Fruit fly (Drosophila melanogaster) whole organism, embryonic: ENCODE data around the gene SecS.

Experiments used
- Ada2b ChIP-seq: fragments of 200-800 bp; sonication (Bioruptor generic); IDR thresholded peaks from 2 replicates; pipeline ENCODE4 v1.3.6; 2022; ENCODE audit warnings: missing biosample characterization, missing genetic modification characterization
- Atf-2 ChIP-seq: fragments of 200-800 bp; sonication (Bioruptor generic); optimal IDR thresholded peaks from 2 replicates; lab custom pipeline; 2016; ENCODE audit warnings: missing biosample characterization, missing genetic modification characterization
- Bdp1 ChIP-seq: fragments of 200-800 bp; sonication (Bioruptor generic); optimal IDR thresholded peaks from 3 replicates; lab custom pipeline; 2016; ENCODE audit warnings: missing biosample characterization, missing genetic modification characterization
- C15 ChIP-seq: fragments of 200-800 bp; sonication (Bioruptor generic); IDR thresholded peaks from 3 replicates; pipeline ENCODE4 v1.3.6; 2022; ENCODE audit warnings: missing biosample characterization, missing genetic modification characterization
- CG12155 ChIP-seq: fragments of 200-800 bp; sonication (Bioruptor generic); optimal IDR thresholded peaks from 3 replicates; lab custom pipeline; 2016; ENCODE audit warnings: missing biosample characterization, missing genetic modification characterization
- CG12744 ChIP-seq: fragments of 200-800 bp; sonication (Bioruptor generic); optimal IDR thresholded peaks from 2 replicates; lab custom pipeline; 2016; ENCODE audit warnings: missing biosample characterization, missing genetic modification characterization
- CG13775 ChIP-seq: fragments of 200-800 bp; sonication (Bioruptor generic); optimal IDR thresholded peaks from 3 replicates; lab custom pipeline; 2017; ENCODE audit warnings: missing biosample characterization, mild to moderate bottlenecking, missing genetic modification characterization
- CG14710 ChIP-seq: fragments of 200-800 bp; sonication (Bioruptor generic); optimal IDR thresholded peaks from 3 replicates; lab custom pipeline; 2019; ENCODE audit warnings: missing biosample characterization, mild to moderate bottlenecking, missing genetic modification characterization, moderate library complexity
- CG16779 ChIP-seq: fragments of 200-800 bp; sonication (Bioruptor generic); IDR thresholded peaks from 2 replicates; pipeline ENCODE4 v1.3.6; 2022; ENCODE audit warnings: missing biosample characterization, missing genetic modification characterization
- CG18476 ChIP-seq: fragments of 200-800 bp; sonication (Bioruptor generic); optimal IDR thresholded peaks from 2 replicates; lab custom pipeline; 2016; ENCODE audit warnings: missing biosample characterization, mild to moderate bottlenecking, missing genetic modification characterization
- CG2129 ChIP-seq: fragments of 200-800 bp; sonication (Bioruptor generic); IDR thresholded peaks from 2 replicates; pipeline ENCODE4 v1.3.6; 2022; ENCODE audit warnings: missing biosample characterization, missing genetic modification characterization; ENCODE audit not compliant: partially characterized antibody
- CG30020 ChIP-seq: fragments of 200-800 bp; optimal IDR thresholded peaks from 2 replicates; lab custom pipeline; 2019; ENCODE audit warnings: missing biosample characterization, mild to moderate bottlenecking, missing genetic modification characterization, moderate library complexity
- CG3407 ChIP-seq: fragments of 200-800 bp; sonication (Bioruptor generic); optimal IDR thresholded peaks from 2 replicates; lab custom pipeline; 2018; ENCODE audit warnings: missing biosample characterization, mild to moderate bottlenecking, missing genetic modification characterization
- CG5180 ChIP-seq: fragments of 200-800 bp; sonication (Bioruptor generic); optimal IDR thresholded peaks from 3 replicates; lab custom pipeline; 2017; ENCODE audit warnings: missing biosample characterization, missing genetic modification characterization, mild to moderate bottlenecking, moderate library complexity, missing genetic modification reagents
- CG6175 ChIP-seq: fragments of 200-800 bp; sonication (Bioruptor generic); IDR thresholded peaks from 3 replicates; pipeline ENCODE4 v1.3.6; 2022; ENCODE audit warnings: missing biosample characterization, missing genetic modification characterization
- CG6813 ChIP-seq: fragments of 200-800 bp; sonication (Bioruptor generic); optimal IDR thresholded peaks from 2 replicates; lab custom pipeline; 2017; ENCODE audit warnings: missing biosample characterization, missing genetic modification characterization, mild to moderate bottlenecking, moderate library complexity, missing genetic modification reagents
- CG8359 ChIP-seq: fragments of 200-800 bp; sonication (Bioruptor generic); optimal IDR thresholded peaks from 2 replicates; lab custom pipeline; 2017; ENCODE audit warnings: missing biosample characterization, mild to moderate bottlenecking, missing genetic modification characterization, borderline replicate concordance
- CG8388 ChIP-seq: fragments of 200-800 bp; sonication (Bioruptor generic); optimal IDR thresholded peaks from 2 replicates; lab custom pipeline; 2019; ENCODE audit warnings: missing biosample characterization, mild to moderate bottlenecking, missing genetic modification characterization, moderate library complexity
- CG9437 ChIP-seq: fragments of 200-800 bp; sonication (Bioruptor generic); optimal IDR thresholded peaks from 2 replicates; lab custom pipeline; 2018; ENCODE audit warnings: missing biosample characterization, mild to moderate bottlenecking, missing genetic modification characterization
- D19B ChIP-seq: fragments of 200-800 bp; sonication (Bioruptor generic); optimal IDR thresholded peaks from 2 replicates; lab custom pipeline; 2017; ENCODE audit warnings: missing biosample characterization, mild to moderate bottlenecking, missing genetic modification characterization
- Doc3 ChIP-seq: fragments of 200-800 bp; sonication (Bioruptor generic); IDR thresholded peaks from 3 replicates; pipeline ENCODE4 v1.3.6; 2022; ENCODE audit warnings: missing biosample characterization, missing genetic modification characterization; ENCODE audit not compliant: partially characterized antibody
- E2f2 ChIP-seq: fragments of 200-800 bp; sonication (Bioruptor generic); IDR thresholded peaks from 2 replicates; pipeline ENCODE4 v1.3.6; 2022; ENCODE audit warnings: missing biosample characterization, missing genetic modification characterization
- Fer1 ChIP-seq: fragments of 200-800 bp; sonication (Bioruptor generic); optimal IDR thresholded peaks from 2 replicates; lab custom pipeline; 2017; ENCODE audit warnings: missing biosample characterization, mild to moderate bottlenecking, missing genetic modification characterization
- HLHmδ ChIP-seq: fragments of 200-800 bp; sonication (Bioruptor generic); optimal IDR thresholded peaks from 2 replicates; lab custom pipeline; 2018; ENCODE audit warnings: missing biosample characterization, mild to moderate bottlenecking, missing genetic modification characterization, moderate library complexity
- Kr ChIP-seq: fragments of 200-800 bp; sonication (Bioruptor generic); optimal IDR thresholded peaks from 2 replicates; lab custom pipeline; 2017; ENCODE audit warnings: missing biosample characterization, mild to moderate bottlenecking, missing genetic modification characterization
- Max ChIP-seq: fragments of 200-800 bp; sonication (Bioruptor generic); optimal IDR thresholded peaks from 2 replicates; lab custom pipeline; 2016; ENCODE audit warnings: missing biosample characterization, mild to moderate bottlenecking, missing genetic modification characterization
- Nf-YB ChIP-seq: fragments of 200-800 bp; sonication (Bioruptor generic); optimal IDR thresholded peaks from 3 replicates; lab custom pipeline; 2019; ENCODE audit warnings: missing biosample characterization, mild to moderate bottlenecking, missing genetic modification characterization, moderate library complexity
- Nf-YC ChIP-seq: fragments of 200-800 bp; optimal IDR thresholded peaks from 3 replicates; lab custom pipeline; 2019; ENCODE audit warnings: missing biosample characterization, mild to moderate bottlenecking, missing genetic modification characterization, moderate library complexity
- Optix ChIP-seq: fragments of 200-800 bp; sonication (Bioruptor generic); IDR thresholded peaks from 3 replicates; pipeline ENCODE4 v1.3.6; 2022; ENCODE audit warnings: missing biosample characterization, missing genetic modification characterization
- Usf ChIP-seq: fragments of 200-800 bp; sonication (Bioruptor generic); optimal IDR thresholded peaks from 2 replicates; lab custom pipeline; 2017; ENCODE audit warnings: missing genotype, missing biosample characterization, missing genetic modification characterization
- ac ChIP-seq: fragments of 200-800 bp; sonication (Bioruptor generic); optimal IDR thresholded peaks from 3 replicates; lab custom pipeline; 2017; ENCODE audit warnings: missing biosample characterization, mild to moderate bottlenecking, missing genetic modification characterization
- bsh ChIP-seq, 2 experiments: fragments of 200-800 bp; sonication (Bioruptor generic); optimal IDR thresholded peaks; 2 replicates each; lab custom pipeline; 2017 to 2018; ENCODE audit warnings: mild to moderate bottlenecking in 2 of 2, missing biosample characterization in 2 of 2, missing genetic modification characterization in 2 of 2, moderate library complexity in 1 of 2
- dimm ChIP-seq: fragments of 200-800 bp; sonication (Bioruptor generic); IDR thresholded peaks from 2 replicates; pipeline ENCODE4 v1.3.6; 2022; ENCODE audit warnings: missing biosample characterization, missing genetic modification characterization
- disco-r ChIP-seq: fragments of 200-800 bp; sonication (Bioruptor generic); optimal IDR thresholded peaks from 2 replicates; lab custom pipeline; 2016; ENCODE audit warnings: missing biosample characterization, missing genetic modification characterization
- dysf ChIP-seq: fragments of 200-800 bp; sonication (Bioruptor generic); IDR thresholded peaks from 3 replicates; pipeline ENCODE4 v1.3.6; 2022; ENCODE audit warnings: missing biosample characterization, missing genetic modification characterization
- fd3F ChIP-seq: fragments of 200-800 bp; sonication (Bioruptor generic); optimal IDR thresholded peaks from 2 replicates; lab custom pipeline; 2018; ENCODE audit warnings: missing biosample characterization, mild to moderate bottlenecking, missing genetic modification characterization, moderate library complexity
- fd64A ChIP-seq: fragments of 200-800 bp; sonication (Bioruptor generic); optimal IDR thresholded peaks from 3 replicates; lab custom pipeline; 2018; ENCODE audit warnings: missing biosample characterization, mild to moderate bottlenecking, missing genetic modification characterization
- insv ChIP-seq, 2 experiments: fragments of 200-800 bp; sonication (Bioruptor generic); optimal IDR thresholded peaks; 3 replicates each; lab custom pipeline; 2016 to 2018; ENCODE audit warnings: missing biosample characterization in 2 of 2, missing genetic modification characterization in 2 of 2
- lilli ChIP-seq: fragments of 200-800 bp; sonication (Bioruptor generic); optimal IDR thresholded peaks from 3 replicates; lab custom pipeline; 2016; ENCODE audit warnings: missing biosample characterization, missing genetic modification characterization
- lov ChIP-seq, 2 experiments: fragments of 200-800 bp in 1 of 2; fragments of >200 bp in 1 of 2; sonication (Bioruptor generic) in 1 of 2; IDR thresholded peaks in 1 of 2; optimal IDR thresholded peaks in 1 of 2; 2 replicates in 1 of 2; 3 replicates in 1 of 2; pipeline versions ENCODE4 v1.3.6 to Lab custom; 2017 to 2022; ENCODE audit warnings: missing biosample characterization in 1 of 2, missing genetic modification characterization in 1 of 2
- mam ChIP-seq: fragments of 200-800 bp; sonication (Bioruptor generic); optimal IDR thresholded peaks from 3 replicates; lab custom pipeline; 2016; ENCODE audit warnings: missing biosample characterization, missing genetic modification characterization
- nerfin-2 ChIP-seq: fragments of 200-800 bp; sonication (Bioruptor generic); IDR thresholded peaks from 2 replicates; pipeline ENCODE4 v1.3.6; 2022; ENCODE audit warnings: missing biosample characterization, missing genetic modification characterization; ENCODE audit not compliant: partially characterized antibody
- run ChIP-seq: fragments of 200-800 bp; sonication (Bioruptor generic); optimal IDR thresholded peaks from 3 replicates; lab custom pipeline; 2018; ENCODE audit warnings: missing biosample characterization, mild to moderate bottlenecking, missing genetic modification characterization
- salm ChIP-seq: fragments of 200-800 bp; sonication (Bioruptor generic); optimal IDR thresholded peaks from 2 replicates; lab custom pipeline; 2018; ENCODE audit warnings: missing biosample characterization, mild to moderate bottlenecking, missing genetic modification characterization
- sens-2 ChIP-seq: fragments of 200-800 bp; sonication (Bioruptor generic); IDR thresholded peaks from 2 replicates; pipeline ENCODE4 v1.3.6; 2022; ENCODE audit warnings: missing biosample characterization, missing genetic modification characterization
- tin ChIP-seq: fragments of 200-800 bp; sonication (Bioruptor generic); optimal IDR thresholded peaks from 3 replicates; lab custom pipeline; 2016; ENCODE audit warnings: missing biosample characterization, missing genetic modification characterization
- trem ChIP-seq: fragments of 200-800 bp; optimal IDR thresholded peaks from 3 replicates; lab custom pipeline; 2019; ENCODE audit warnings: missing biosample characterization, mild to moderate bottlenecking, missing genetic modification characterization, moderate library complexity

Gene SecS

dm6 chr3R:5600361-5601043 lies 731 bp upstream of the SecS start (continued):
- no peak for TF ChIP-seq Atf-2
- TF ChIP-seq CG6813 = no peak
- no peak for TF ChIP-seq disco-r (GFP tag; lab: Kevin White, UChicago)
- TF ChIP-seq, all 482 proteins: peak for 84

- peak; percentile 57 for TF ChIP-seq CG8388 (GFP tag; lab: Kevin White, UChicago)
- TF ChIP-seq CG16779 = no peak
- TF ChIP-seq CG14710 (tag; lab: Kevin White, UChicago) = peak; percentile 88
- peak; percentile 49 for TF ChIP-seq Ada2b (GFP tag; lab: Robert Waterston, UW)
- peak; percentile 76 for TF ChIP-seq dysf
- peak; percentile 58 for TF ChIP-seq tin
- no peak for TF ChIP-seq sens-2
- TF ChIP-seq Doc3 (GFP tag; lab: Robert Waterston, UW) = no peak
- TF ChIP-seq CG12744 (GFP tag; lab: Kevin White, UChicago) = peak; percentile 32
- TF ChIP-seq Optix (GFP tag; lab: Robert Waterston, UW) = 0 out of 3 replicates have a peak, but pooled peaks have one; percentile 45
- TF ChIP-seq lov (optimal IDR thresholded peaks at IDR 0.05; lab: Kevin White, UChicago) = no peak
- TF ChIP-seq lov (GFP tag; IDR thresholded peaks at IDR 0.05; lab: Robert Waterston, UW) = 0 out of 3 replicates have a peak, but pooled peaks have one; percentile 50
- TF ChIP-seq CG5180 (GFP tag; lab: Kevin White, UChicago) = no peak
- no peak for TF ChIP-seq HLHmδ
- TF ChIP-seq CG2129 = no peak
- no peak for TF ChIP-seq nerfin-2
- no peak for TF ChIP-seq fd64A
- TF ChIP-seq CG30020 (tag; lab: Kevin White, UChicago) = peak; percentile 94
- TF ChIP-seq E2f2 (GFP tag; lab: Robert Waterston, UW) = peak; percentile 84
- TF ChIP-seq Bdp1 (GFP tag; lab: Kevin White, UChicago) = peak; percentile 32
- peak; percentile 76 for TF ChIP-seq lilli (GFP tag; lab: Kevin White, UChicago)
- TF ChIP-seq insv (GFP tag; optimal IDR thresholded peaks at IDR 0.05; lab: Kevin White, UChicago) = peak in 1 of 2 experiments; percentile 77
- peak; percentile 25 for TF ChIP-seq fd3F (GFP tag; lab: Kevin White, UChicago)
- no peak for TF ChIP-seq C15 (GFP tag; lab: Robert Waterston, UW)
- TF ChIP-seq salm (tag; lab: Kevin White, UChicago) = no peak
- TF ChIP-seq Nf-YB (GFP tag; lab: Kevin White, UChicago) = peak; percentile 33
- peak; percentile 44 for TF ChIP-seq mam (GFP tag; lab: Kevin White, UChicago)
- TF ChIP-seq Max (GFP tag; lab: Kevin White, UChicago) = peak; percentile 57
- peak; percentile 63 for TF ChIP-seq CG12155 (GFP tag; lab: Kevin White, UChicago)
- TF ChIP-seq D19B (GFP tag; lab: Kevin White, UChicago) = no peak
- TF ChIP-seq dimm (GFP tag; lab: Robert Waterston, UW) = no peak
- TF ChIP-seq ac (GFP tag; lab: Kevin White, UChicago) = no peak
- no peak for TF ChIP-seq CG6175 (GFP tag; lab: Robert Waterston, UW)
- peak; percentile 46 for TF ChIP-seq CG9437 (GFP tag; lab: Kevin White, UChicago)
- no peak for TF ChIP-seq Kr
- TF ChIP-seq Fer1 = peak; percentile 68
- peak; percentile 50 for TF ChIP-seq CG18476 (GFP tag; lab: Kevin White, UChicago)
- no peak for TF ChIP-seq CG3407 (GFP tag; lab: Kevin White, UChicago)
- peak; percentile 82 for TF ChIP-seq trem (tag; lab: Kevin White, UChicago)
- TF ChIP-seq CG8359 (GFP tag; lab: Kevin White, UChicago) = peak; percentile 26
- TF ChIP-seq Nf-YC (tag; lab: Kevin White, UChicago) = peak; percentile 68
- TF ChIP-seq CG13775 (GFP tag; lab: Kevin White, UChicago) = peak; percentile 61
- no peak for TF ChIP-seq Usf
- peak in 1 of 2 experiments; percentile 69 for TF ChIP-seq bsh (GFP tag; optimal IDR thresholded peaks at IDR 0.05; lab: Kevin White, UChicago)
- TF ChIP-seq run (tag; lab: Kevin White, UChicago) = no peak
Measured at dm6 chr3R:5606477-5606876, 5.2 kb downstream of the SecS start, which contains the start of gene asl. TSS of gene asl (minus strand) at chr3R:5606543.
